Worm (Caenorhabditis elegans) whole organism, early embryonic: ENCODE results near the gene Y37D8A.8.

Experiments used
- F13C5.2 ChIP-seq: sonication (generic microtip); optimal IDR thresholded peaks from 2 replicates; lab custom pipeline; 2017; ENCODE audit warnings: mild to moderate bottlenecking, missing genetic modification characterization, inconsistent platforms, missing compliant biosample characterization
- flt-1 ChIP-seq: fragments of 200-800 bp; sonication (Bioruptor generic); IDR thresholded peaks from 2 replicates; pipeline ENCODE4 v1.3.6; 2022; ENCODE audit warnings: missing genetic modification characterization, missing compliant biosample characterization
- hnd-1 ChIP-seq: sonication (generic microtip); optimal IDR thresholded peaks from 2 replicates; lab custom pipeline; 2016; ENCODE audit warnings: missing genetic modification characterization, missing compliant biosample characterization
- sea-1 ChIP-seq: fragments of 200-800 bp; sonication (Bioruptor generic); conservative IDR thresholded peaks from 2 replicates; pipeline ENCODE4 v1.3.6; 2022; ENCODE audit warnings: missing genetic modification characterization, missing compliant biosample characterization

- TF ChIP-seq flt-1 (no peak), sea-1 (GFP tag; lab: Robert Waterston, UW) (no peak), hnd-1 (tag; lab: Kevin White, UChicago) (no peak), F13C5.2 (no peak)
Measured at ce11 chrIII:12836742-12837285, 27.9 kb upstream of the Y37D8A.8 start.
